Worm (Caenorhabditis elegans) whole organism, young adult: ENCODE data around the gene K12G11.6.
A peak's percentile ranks its signal among the peaks of the same experiment; 100 is the strongest.

ENCODE experiments used
- B0035.1 ChIP-seq: sonication (generic microtip); optimal IDR thresholded peaks from 2 replicates; lab custom pipeline; 2016; ENCODE audit warnings: missing genetic modification characterization, mild to moderate bottlenecking, missing compliant biosample characterization, missing genotype, missing genetic modification reagents
- F10E7.11 ChIP-seq: sonication (generic microtip); optimal IDR thresholded peaks from 2 replicates; lab custom pipeline; 2017; ENCODE audit warnings: mild to moderate bottlenecking, missing genetic modification characterization, moderate library complexity, missing compliant biosample characterization
- F23B12.7 ChIP-seq: sonication (generic microtip); optimal IDR thresholded peaks from 2 replicates; lab custom pipeline; 2017; ENCODE audit warnings: missing genetic modification characterization, mild to moderate bottlenecking, missing compliant biosample characterization, antibody characterized with exemption, moderate library complexity; ENCODE audit not compliant: insufficient read depth
- F37B4.10 ChIP-seq: fragments of 200-800 bp; sonication (Bioruptor generic); IDR thresholded peaks from 2 replicates; pipeline ENCODE4 v1.3.6; 2022; ENCODE audit warnings: missing genetic modification characterization, missing compliant biosample characterization
- F39B2.1 ChIP-seq: fragments of 200-800 bp; sonication (Bioruptor generic); IDR thresholded peaks from 2 replicates; pipeline ENCODE4 v1.3.6; 2022; ENCODE audit warnings: missing genetic modification reagents, missing genetic modification characterization, missing compliant biosample characterization
- Y95B8A.8 ChIP-seq: fragments of 200-800 bp; sonication (Bioruptor generic); IDR thresholded peaks from 2 replicates; pipeline ENCODE4 v1.3.6; 2022; ENCODE audit warnings: missing genetic modification reagents, missing genetic modification characterization, missing compliant biosample characterization
- akir-1 ChIP-seq: fragments of 200-800 bp; sonication (Bioruptor generic); optimal IDR thresholded peaks from 2 replicates; lab custom pipeline; 2018; ENCODE audit warnings: mild to moderate bottlenecking, missing genetic modification characterization, moderate library complexity, missing compliant biosample characterization
- ama-1 ChIP-seq, 3 experiments: fragments of 150-350 bp in 1 of 3; sonication (generic microtip) in 2 of 3; optimal IDR thresholded peaks; 2 replicates each; lab custom pipeline; 2014 to 2018; ENCODE audit warnings: missing biosample characterization in 2 of 3, missing genetic modification characterization in 2 of 3, missing genetic modification reagents in 2 of 3
- aptf-2 ChIP-seq: fragments of 200-800 bp; sonication (Bioruptor generic); conservative IDR thresholded peaks from 2 replicates; pipeline ENCODE4 v1.3.6; 2022; ENCODE audit warnings: missing genetic modification reagents, missing genetic modification characterization, missing compliant biosample characterization
- aptf-3 ChIP-seq: fragments of 200-800 bp; sonication (Bioruptor generic); IDR thresholded peaks from 2 replicates; pipeline ENCODE4 v1.3.6; 2022; ENCODE audit warnings: missing genetic modification characterization, missing compliant biosample characterization
- attf-3 ChIP-seq: fragments of 200-800 bp; sonication (Bioruptor generic); conservative IDR thresholded peaks from 2 replicates; pipeline ENCODE4 v1.3.6; 2022; ENCODE audit warnings: missing genetic modification reagents, missing genetic modification characterization, missing compliant biosample characterization
- attf-6 ChIP-seq: fragments of 200-800 bp; sonication (Bioruptor generic); IDR thresholded peaks from 2 replicates; pipeline ENCODE4 v1.3.6; 2022; ENCODE audit warnings: missing genetic modification reagents, missing genetic modification characterization, missing compliant biosample characterization
- bed-2 ChIP-seq: fragments of 200-800 bp; sonication (Bioruptor generic); IDR thresholded peaks from 2 replicates; pipeline ENCODE4 v1.3.6; 2022; ENCODE audit warnings: missing genetic modification reagents, missing genetic modification characterization, missing compliant biosample characterization
- cebp-2 ChIP-seq: fragments of 200-800 bp; sonication (Bioruptor generic); IDR thresholded peaks from 2 replicates; pipeline ENCODE4 v1.3.6; 2022; ENCODE audit warnings: missing genetic modification characterization, missing compliant biosample characterization
- ceh-100 ChIP-seq: fragments of 200-800 bp; sonication (Bioruptor generic); IDR thresholded peaks from 2 replicates; pipeline ENCODE4 v1.3.6; 2022; ENCODE audit warnings: missing genetic modification reagents, missing genetic modification characterization, missing compliant biosample characterization
- ceh-40 ChIP-seq: fragments of 200-800 bp; sonication (Bioruptor generic); IDR thresholded peaks from 2 replicates; pipeline ENCODE4 v1.3.6; 2022; ENCODE audit warnings: missing genetic modification characterization, missing compliant biosample characterization
- ceh-79 ChIP-seq: sonication (generic microtip); optimal IDR thresholded peaks from 2 replicates; lab custom pipeline; 2017; ENCODE audit warnings: mild to moderate bottlenecking, missing genetic modification characterization, missing compliant biosample characterization
- chd-7 ChIP-seq: sonication (generic microtip); optimal IDR thresholded peaks from 2 replicates; lab custom pipeline; 2016; ENCODE audit warnings: mild to moderate bottlenecking, missing genetic modification characterization, moderate library complexity, missing compliant biosample characterization
- dox-1 ChIP-seq: fragments of 200-800 bp; sonication (Bioruptor generic); IDR thresholded peaks from 2 replicates; pipeline ENCODE4 v1.3.6; 2022; ENCODE audit warnings: missing genetic modification reagents, missing genetic modification characterization, missing compliant biosample characterization
- dpl-1 ChIP-seq: fragments of 150-350 bp; optimal IDR thresholded peaks from 2 replicates; lab custom pipeline; 2014; ENCODE audit warnings: missing biosample characterization, missing genetic modification reagents, missing genetic modification characterization
- egrh-3 ChIP-seq: fragments of 200-800 bp; sonication (Bioruptor generic); IDR thresholded peaks from 2 replicates; pipeline ENCODE4 v1.3.6; 2022; ENCODE audit warnings: missing genetic modification reagents, missing genetic modification characterization, missing compliant biosample characterization
- ekl-4 ChIP-seq: fragments of 200-800 bp; sonication (Bioruptor generic); IDR thresholded peaks from 2 replicates; pipeline ENCODE4 v1.3.6; 2022; ENCODE audit warnings: missing genetic modification reagents, missing genetic modification characterization, missing compliant biosample characterization
- hmg-1.2 ChIP-seq: fragments of 200-800 bp; sonication (Bioruptor generic); IDR thresholded peaks from 2 replicates; pipeline ENCODE4 v1.3.6; 2022; ENCODE audit warnings: missing genetic modification reagents, missing genetic modification characterization, missing compliant biosample characterization
- hmg-20 ChIP-seq: fragments of 200-800 bp; sonication (Bioruptor generic); IDR thresholded peaks from 2 replicates; pipeline ENCODE4 v1.3.6; 2022; ENCODE audit warnings: missing genetic modification reagents, missing genetic modification characterization, missing compliant biosample characterization
- hrde-1 ChIP-seq: sonication (generic microtip); optimal IDR thresholded peaks from 2 replicates; lab custom pipeline; 2016; ENCODE audit warnings: missing genetic modification characterization, mild to moderate bottlenecking, missing compliant biosample characterization, moderate library complexity, missing genotype, missing genetic modification reagents, borderline replicate concordance
- lin-35 ChIP-seq, 3 experiments: fragments of 150-350 bp in 2 of 3; sonication (generic microtip) in 1 of 3; optimal IDR thresholded peaks; 2 replicates each; lab custom pipeline; 2014 to 2018; ENCODE audit warnings: missing biosample characterization in 3 of 3, missing genetic modification characterization in 3 of 3, missing genetic modification reagents in 3 of 3
- lin-54 ChIP-seq: fragments of 200-800 bp; sonication (Bioruptor generic); optimal IDR thresholded peaks from 2 replicates; lab custom pipeline; 2018; ENCODE audit warnings: mild to moderate bottlenecking, missing genetic modification characterization, missing compliant biosample characterization
- lsy-27 ChIP-seq: sonication (generic microtip); optimal IDR thresholded peaks from 2 replicates; lab custom pipeline; 2017; ENCODE audit warnings: missing genetic modification characterization, mild to moderate bottlenecking, missing compliant biosample characterization, antibody characterized with exemption, missing genotype, borderline replicate concordance; ENCODE audit not compliant: insufficient read depth
- madf-10 ChIP-seq: sonication (generic microtip); optimal IDR thresholded peaks from 2 replicates; lab custom pipeline; 2016; ENCODE audit warnings: mild to moderate bottlenecking, missing genetic modification characterization, missing compliant biosample characterization
- madf-8 ChIP-seq: fragments of 200-800 bp; sonication (Bioruptor generic); conservative IDR thresholded peaks from 2 replicates; pipeline ENCODE4 v1.3.6; 2022; ENCODE audit warnings: missing genetic modification reagents, missing genetic modification characterization, missing compliant biosample characterization
- mcd-1 ChIP-seq: fragments of 200-800 bp; sonication (Bioruptor generic); IDR thresholded peaks from 2 replicates; pipeline ENCODE4 v1.3.6; 2022; ENCODE audit warnings: missing genetic modification reagents, missing genetic modification characterization, missing compliant biosample characterization
- nfya-1 ChIP-seq: sonication (generic microtip); optimal IDR thresholded peaks from 2 replicates; lab custom pipeline; 2017; ENCODE audit warnings: antibody characterized with exemption, missing compliant biosample characterization, missing genetic modification characterization, borderline replicate concordance; ENCODE audit not compliant: insufficient read depth
- nhr-120 ChIP-seq: fragments of 200-800 bp; sonication (Bioruptor generic); IDR thresholded peaks from 2 replicates; pipeline ENCODE4 v1.3.6; 2022; ENCODE audit warnings: missing genetic modification characterization, missing compliant biosample characterization
- nhr-179 ChIP-seq: sonication (generic microtip); optimal IDR thresholded peaks from 2 replicates; lab custom pipeline; 2016; ENCODE audit warnings: mild to moderate bottlenecking, missing genetic modification characterization, missing compliant biosample characterization
- pha-4 ChIP-seq: fragments of 150-350 bp; sonication (generic microtip); optimal IDR thresholded peaks from 2 replicates; lab custom pipeline; 2014; ENCODE audit warnings: missing biosample characterization, missing genetic modification reagents, missing genetic modification characterization
- rpc-1 ChIP-seq, 2 experiments: fragments of 150-350 bp in 1 of 2; sonication (generic microtip) in 1 of 2; optimal IDR thresholded peaks; 2 replicates each; lab custom pipeline; 2014 to 2018; ENCODE audit warnings: missing biosample characterization in 1 of 2, missing genetic modification characterization in 1 of 2, missing genetic modification reagents in 1 of 2, missing genotype in 1 of 2
- snpc-1.3 ChIP-seq: sonication (generic microtip); optimal IDR thresholded peaks from 2 replicates; lab custom pipeline; 2017; ENCODE audit warnings: missing genetic modification characterization, mild to moderate bottlenecking, missing compliant biosample characterization, antibody characterized with exemption, moderate library complexity, missing genotype, missing genetic modification reagents; ENCODE audit not compliant: insufficient read depth
- snpc-3.4 ChIP-seq: sonication (generic microtip); optimal IDR thresholded peaks from 2 replicates; lab custom pipeline; 2017; ENCODE audit warnings: missing genetic modification characterization, mild to moderate bottlenecking, missing compliant biosample characterization, antibody characterized with exemption, moderate library complexity, missing genotype, missing genetic modification reagents
- snpc-4 ChIP-seq, 5 experiments: fragments of 150-350 bp in 1 of 5; sonication (generic microtip) in 4 of 5; optimal IDR thresholded peaks; 2 replicates each; lab custom pipeline; 2014 to 2018; ENCODE audit warnings: missing genetic modification characterization in 5 of 5, missing biosample characterization in 3 of 5, antibody characterized with exemption in 2 of 5, mild to moderate bottlenecking in 2 of 5, missing compliant biosample characterization in 2 of 5, missing genotype in 2 of 5, moderate library complexity in 2 of 5, missing genetic modification reagents in 1 of 5
- tbp1 ChIP-seq: fragments of 200-800 bp; sonication (Bioruptor generic); optimal IDR thresholded peaks from 2 replicates; lab custom pipeline; 2018; ENCODE audit warnings: mild to moderate bottlenecking, missing genetic modification characterization, missing compliant biosample characterization
- unc-62 ChIP-seq: fragments of 150-350 bp; optimal IDR thresholded peaks from 2 replicates; lab custom pipeline; 2014; ENCODE audit warnings: missing biosample characterization, missing genetic modification reagents, missing genetic modification characterization
- xnd-1 ChIP-seq: sonication (generic microtip); optimal IDR thresholded peaks from 2 replicates; lab custom pipeline; 2016; ENCODE audit warnings: missing genotype, missing genetic modification reagents, missing genetic modification characterization, missing compliant biosample characterization
- ztf-18 ChIP-seq: sonication (generic microtip); optimal IDR thresholded peaks from 2 replicates; lab custom pipeline; 2016; ENCODE audit warnings: missing genotype, mild to moderate bottlenecking, missing genetic modification characterization, missing compliant biosample characterization
- ztf-26 ChIP-seq: sonication (generic microtip); optimal IDR thresholded peaks from 2 replicates; lab custom pipeline; 2017; ENCODE audit warnings: missing genetic modification characterization, missing compliant biosample characterization
- ztf-3 ChIP-seq: fragments of 200-800 bp; sonication (Bioruptor generic); optimal IDR thresholded peaks from 2 replicates; lab custom pipeline; 2018; ENCODE audit warnings: mild to moderate bottlenecking, missing genetic modification characterization, missing compliant biosample characterization

K12G11.6 gene

ce11 chrV:11889115-11889935 is 4.8 kb upstream of the K12G11.6 start (continued):
- no peak for TF ChIP-seq lin-54
- TF ChIP-seq rpc-1 (optimal IDR thresholded peaks at IDR 0.05; lab: Kevin White, UChicago), result no peak
- no peak for TF ChIP-seq rpc-1 (tag; optimal IDR thresholded peaks at IDR 0.05; lab: Kevin White, UChicago)
- no peak for TF ChIP-seq nhr-120
- no peak for TF ChIP-seq B0035.1 (tag; lab: Kevin White, UChicago)
- TF ChIP-seq ekl-4 (GFP tag; lab: Robert Waterston, UW), result peak; percentile 12; the same call in 1 of the 2 replicates
- no peak for TF ChIP-seq madf-10
- no peak for TF ChIP-seq snpc-1.3 (tag; lab: Kevin White, UChicago)
- no peak for TF ChIP-seq egrh-3 (GFP tag; lab: Robert Waterston, UW)
- TF ChIP-seq aptf-2, result no peak
- TF ChIP-seq attf-6 (GFP tag; lab: Robert Waterston, UW), result no peak
- TF ChIP-seq dox-1 (GFP tag; lab: Robert Waterston, UW), result no peak
- no peak for TF ChIP-seq unc-62
- no peak for TF ChIP-seq chd-7 (tag; lab: Kevin White, UChicago)
- no peak for TF ChIP-seq F39B2.1 (GFP tag; lab: Robert Waterston, UW)
- TF ChIP-seq F10E7.11 (tag; lab: Kevin White, UChicago), result no peak
- TF ChIP-seq ceh-79 (tag; lab: Kevin White, UChicago), result no peak
- no peak for TF ChIP-seq nfya-1 (tag; lab: Kevin White, UChicago)
- TF ChIP-seq ztf-3 (GFP tag; lab: Kevin White, UChicago), result no peak
- TF ChIP-seq cebp-2 (GFP tag; lab: Robert Waterston, UW), result no peak
- TF ChIP-seq F37B4.10 (GFP tag; lab: Robert Waterston, UW), result no peak
- TF ChIP-seq lin-35 (GFP tag; optimal IDR thresholded peaks at IDR 0.05; lab: Kevin White, UChicago), result peak in 1 of 3 experiments; percentile 33
- TF ChIP-seq xnd-1 (tag; lab: Kevin White, UChicago), result no peak
- no peak for TF ChIP-seq snpc-3.4 (tag; lab: Kevin White, UChicago)
- TF ChIP-seq attf-3 (GFP tag; lab: Robert Waterston, UW), result no peak
- no peak for TF ChIP-seq bed-2 (GFP tag; lab: Robert Waterston, UW)
- TF ChIP-seq ztf-26 (tag; lab: Kevin White, UChicago), result no peak
- TF ChIP-seq dpl-1 (GFP tag; lab: Kevin White, UChicago), result no peak
- TF ChIP-seq hrde-1 (tag; lab: Kevin White, UChicago), result no peak
- no peak for TF ChIP-seq tbp1 (GFP tag; lab: Kevin White, UChicago)
- no peak for TF ChIP-seq ceh-100
- no peak for TF ChIP-seq Y95B8A.8 (GFP tag; lab: Robert Waterston, UW)
- no peak for TF ChIP-seq madf-8 (GFP tag; lab: Robert Waterston, UW)
- peak; percentile 43 for TF ChIP-seq F23B12.7 (tag; lab: Kevin White, UChicago)
- TF ChIP-seq pha-4, result no peak
- TF ChIP-seq ceh-40 (GFP tag; lab: Robert Waterston, UW), result no peak
- no peak for TF ChIP-seq nhr-179 (tag; lab: Kevin White, UChicago)
- TF ChIP-seq ztf-18 (tag; lab: Kevin White, UChicago), result no peak
- no peak for TF ChIP-seq hmg-1.2 (GFP tag; lab: Robert Waterston, UW)
- no peak for TF ChIP-seq hmg-20 (GFP tag; lab: Robert Waterston, UW)
- no peak for TF ChIP-seq akir-1 (GFP tag; lab: Kevin White, UChicago)
- no peak for TF ChIP-seq snpc-4 (GFP tag; optimal IDR thresholded peaks at IDR 0.05; lab: Kevin White, UChicago)
- no peak for TF ChIP-seq snpc-4 (tag; optimal IDR thresholded peaks at IDR 0.05; lab: Kevin White, UChicago)
- no peak for TF ChIP-seq lsy-27 (tag; lab: Kevin White, UChicago)
- TF ChIP-seq ama-1 (optimal IDR thresholded peaks at IDR 0.05; lab: Kevin White, UChicago), result peak; percentile 84
- TF ChIP-seq ama-1 (GFP tag; optimal IDR thresholded peaks at IDR 0.05; lab: Kevin White, UChicago), result no peak
- no peak for TF ChIP-seq mcd-1 (GFP tag; lab: Robert Waterston, UW)
- TF ChIP-seq aptf-3 (GFP tag; lab: Robert Waterston, UW), result no peak
